Worm (Caenorhabditis elegans): ENCODE data around the gene srx-46.

Gene srx-46

DNA sequence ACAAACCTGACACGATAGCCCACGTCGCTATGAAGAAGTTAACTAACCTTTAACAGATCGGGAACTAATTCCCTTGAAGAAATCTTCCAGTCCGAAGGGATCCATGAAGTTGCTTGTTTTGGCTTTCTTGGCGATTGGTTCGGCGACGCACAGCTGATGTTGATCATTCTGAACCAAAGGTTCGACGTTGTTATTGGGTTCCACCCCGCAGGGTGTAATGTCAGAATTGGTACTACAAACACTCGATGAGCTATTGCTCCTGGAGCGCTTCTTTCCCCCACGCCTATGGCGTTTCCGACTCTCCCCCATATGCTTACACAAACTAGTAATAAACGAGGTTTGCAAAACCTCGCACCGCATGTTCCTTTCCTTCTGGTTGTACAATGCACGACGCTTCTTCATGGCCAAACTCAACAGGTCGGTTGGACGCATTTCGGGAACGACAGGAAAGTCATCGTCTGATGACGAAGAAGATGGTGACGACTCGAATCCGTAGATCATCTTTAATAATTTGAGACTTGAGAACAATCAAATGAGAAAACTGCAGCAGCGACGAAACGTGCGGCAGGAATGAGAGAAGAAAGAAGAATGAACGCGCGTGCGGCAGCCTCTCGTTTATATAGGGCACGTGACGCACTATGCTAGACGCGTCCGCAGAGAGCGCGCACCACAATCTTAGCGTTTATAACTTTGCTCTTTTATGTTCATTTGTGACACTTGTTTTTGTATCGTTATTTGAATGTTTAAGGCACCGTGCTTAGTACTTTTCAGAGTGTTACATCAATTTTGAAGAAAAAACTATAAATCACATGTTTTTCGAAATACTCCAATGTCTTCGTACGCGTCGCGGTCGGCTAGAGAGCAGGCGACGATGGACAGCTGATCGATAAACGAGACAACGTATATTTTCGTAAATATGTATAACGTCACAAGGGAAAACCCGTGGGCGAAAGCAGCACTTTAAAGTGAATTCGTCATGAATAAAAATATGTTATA, 9.1 kb upstream of the srx-46 start, which contains the start of gene tos-1 (continued):
- TF ChIP-seq C34B4.2 (tag; optimal IDR thresholded peaks at IDR 0.05) (peak; percentile 90), lin-13 (GFP tag; optimal IDR thresholded peaks at IDR 0.05) (peak; percentile 85), nhr-20 (tag; optimal IDR thresholded peaks at IDR 0.05) (peak; percentile 100), mab-9 (GFP tag; IDR thresholded peaks at IDR 0.05) (peak; percentile 95), ztf-11 (tag; optimal IDR thresholded peaks at IDR 0.05) (peak in 1 of 2 experiments; percentile 96), rnt-1 (tag; optimal IDR thresholded peaks at IDR 0.05) (peak; percentile 82), alr-1 (tag; optimal IDR thresholded peaks at IDR 0.05; ENCODE audit: borderline replicate concordance) (no peak), ces-1 (GFP tag; optimal IDR thresholded peaks at IDR 0.05) (no peak), lsy-2 (tag; optimal IDR thresholded peaks at IDR 0.05) (peak; percentile 89 to 96), fkh-4 (tag; optimal IDR thresholded peaks at IDR 0.05; ENCODE audit: borderline replicate concordance) (peak; percentile 92), egl-13 (tag; optimal IDR thresholded peaks at IDR 0.05) (peak; percentile 99), mdl-1 (tag; optimal IDR thresholded peaks at IDR 0.05) (peak; percentile 91 to 97), vab-15 (tag; optimal IDR thresholded peaks at IDR 0.05) (peak; percentile 97), zip-4 (GFP tag; optimal IDR thresholded peaks at IDR 0.05) (peak; percentile 98), nhr-85 (tag) (peak; percentile 100), F16B12.6 (tag; optimal IDR thresholded peaks at IDR 0.05) (no peak), lin-15B (tag; optimal IDR thresholded peaks at IDR 0.05) (peak; percentile 66), aha-1 (tag; optimal IDR thresholded peaks at IDR 0.05) (peak; percentile 90), nhr-237 (tag; optimal IDR thresholded peaks at IDR 0.05) (peak; percentile 94), hlh-4 (tag; optimal IDR thresholded peaks at IDR 0.05) (peak; percentile 73), nhr-84 (tag; optimal IDR thresholded peaks at IDR 0.05) (peak; percentile 71), sox-4 (tag; optimal IDR thresholded peaks at IDR 0.05) (peak; percentile 97), sptf-1 (tag; optimal IDR thresholded peaks at IDR 0.05) (no peak), isw-1 (GFP tag; IDR thresholded peaks at IDR 0.05) (peak; percentile 99), unc-30 (tag; optimal IDR thresholded peaks at IDR 0.05) (no peak), nhr-77 (tag; optimal IDR thresholded peaks at IDR 0.05) (peak; percentile 98), snpc-4 (tag; optimal IDR thresholded peaks at IDR 0.05) (peak; percentile 73), nhr-76 (tag; optimal IDR thresholded peaks at IDR 0.05) (peak; percentile 85), ceh-90 (tag; optimal IDR thresholded peaks at IDR 0.05) (peak; percentile 35), fkh-10 (GFP tag; optimal IDR thresholded peaks at IDR 0.05) (peak; percentile 98), tlp-1 (tag; optimal IDR thresholded peaks at IDR 0.05) (no peak), swsn-7 (tag; optimal IDR thresholded peaks at IDR 0.05) (peak; percentile 100), lin-39 (tag; optimal IDR thresholded peaks at IDR 0.05) (peak; percentile 86), elt-2 (tag; optimal IDR thresholded peaks at IDR 0.05) (peak; percentile 98), nhr-47 (tag; optimal IDR thresholded peaks at IDR 0.05) (peak; percentile 100)

DNA sequence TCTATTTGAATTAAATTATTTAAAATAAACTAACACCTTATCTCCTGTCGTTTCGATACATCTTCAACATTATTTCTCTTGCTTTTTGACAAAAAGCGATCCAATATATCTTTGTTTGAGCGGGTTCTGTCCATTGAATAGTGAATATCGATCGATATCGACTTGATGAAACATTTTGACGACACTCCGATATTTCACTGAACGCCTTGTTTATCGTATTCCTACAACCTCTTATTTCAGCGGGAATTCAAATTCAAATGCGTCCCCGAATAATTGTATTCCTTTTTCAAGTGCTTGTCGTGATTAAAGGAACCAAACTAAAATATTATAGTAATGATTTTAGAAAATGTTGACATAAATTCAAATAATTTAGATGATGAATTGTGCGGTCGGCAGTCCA, 6.2 kb upstream of the srx-46 start, which contains the start of the genes K07B1.7 and try-5:
K07B1.7 (minus strand) TSS at position 159 of the 400 bp plus-strand sequence.
try-5 (plus strand) TSS at position 241 of the 400 bp plus-strand sequence.
- TF ChIP-seq snu-23 (GFP tag; optimal IDR thresholded peaks at IDR 0.05) (peak; percentile 79), unc-62 (GFP tag; optimal IDR thresholded peaks at IDR 0.05) (no peak), snpc-4 (tag; optimal IDR thresholded peaks at IDR 0.05) (no peak), mab-9 (GFP tag; IDR thresholded peaks at IDR 0.05) (no peak), hpl-2 (GFP tag; optimal IDR thresholded peaks at IDR 0.05) (no peak), skn-1 (tag; optimal IDR thresholded peaks at IDR 0.05) (peak; percentile 73), vab-15 (tag; optimal IDR thresholded peaks at IDR 0.05) (no peak), mep-1 (tag; optimal IDR thresholded peaks at IDR 0.05) (peak; percentile 67), zag-1 (tag; optimal IDR thresholded peaks at IDR 0.05) (no peak), ceh-63 (GFP tag; optimal IDR thresholded peaks at IDR 0.05) (no peak), nhr-28 (tag; optimal IDR thresholded peaks at IDR 0.05) (no peak), ceh-90 (tag; optimal IDR thresholded peaks at IDR 0.05) (no peak), ets-5 (GFP tag; IDR thresholded peaks at IDR 0.05) (no peak), fkh-10 (GFP tag; optimal IDR thresholded peaks at IDR 0.05) (no peak), ceh-82 (tag; optimal IDR thresholded peaks at IDR 0.05) (peak; percentile 45 to 72 (median 65)), C34B4.2 (tag; optimal IDR thresholded peaks at IDR 0.05) (no peak), unc-98 (GFP tag; IDR thresholded peaks at IDR 0.05) (no peak), blmp-1 (tag; optimal IDR thresholded peaks at IDR 0.05) (peak; percentile 64), hlh-4 (tag; optimal IDR thresholded peaks at IDR 0.05) (no peak), unc-86 (tag; optimal IDR thresholded peaks at IDR 0.05) (peak; percentile 26), nhr-71 (tag; optimal IDR thresholded peaks at IDR 0.05) (peak; percentile 77), Y116A8C.19 (tag; optimal IDR thresholded peaks at IDR 0.05; ENCODE audit: borderline replicate concordance) (no peak), aha-1 (tag; optimal IDR thresholded peaks at IDR 0.05) (no peak), lir-3 (tag; optimal IDR thresholded peaks at IDR 0.05; ENCODE audit: poor library complexity) (no peak)
